Fruit fly (Drosophila melanogaster) whole organism, embryonic: Measurements from ENCODE around the gene COX7B.

Source experiments
- Ada2b ChIP-seq: fragments of 200-800 bp; sonication (Bioruptor generic); IDR thresholded peaks from 2 replicates; pipeline ENCODE4 v1.3.6; 2022; ENCODE audit warnings: missing biosample characterization, missing genetic modification characterization
- CG11695 ChIP-seq: fragments of 200-800 bp; sonication (Bioruptor generic); IDR thresholded peaks from 3 replicates; pipeline ENCODE4 v1.3.6; 2022; ENCODE audit warnings: missing biosample characterization, missing genetic modification characterization
- CG13624 ChIP-seq: fragments of 200-800 bp; sonication (Bioruptor generic); optimal IDR thresholded peaks from 2 replicates; lab custom pipeline; 2016; ENCODE audit warnings: missing biosample characterization, missing genetic modification characterization
- CG13775 ChIP-seq: fragments of 200-800 bp; sonication (Bioruptor generic); optimal IDR thresholded peaks from 3 replicates; lab custom pipeline; 2017; ENCODE audit warnings: missing biosample characterization, mild to moderate bottlenecking, missing genetic modification characterization
- CG1529 ChIP-seq: fragments of 200-800 bp; sonication (Bioruptor generic); optimal IDR thresholded peaks from 3 replicates; lab custom pipeline; 2018; ENCODE audit warnings: missing biosample characterization, missing genetic modification characterization
- CG17361 ChIP-seq: fragments of 200-800 bp; sonication (Bioruptor generic); IDR thresholded peaks from 3 replicates; pipeline ENCODE4 v1.3.6; 2022; ENCODE audit warnings: missing biosample characterization, missing genetic modification characterization
- CG18476 ChIP-seq: fragments of 200-800 bp; sonication (Bioruptor generic); optimal IDR thresholded peaks from 2 replicates; lab custom pipeline; 2016; ENCODE audit warnings: missing biosample characterization, mild to moderate bottlenecking, missing genetic modification characterization
- CG18599 ChIP-seq: fragments of 200-800 bp; sonication (Bioruptor generic); optimal IDR thresholded peaks from 3 replicates; lab custom pipeline; 2017; ENCODE audit warnings: missing biosample characterization, missing genetic modification characterization, mild to moderate bottlenecking, moderate library complexity, missing genetic modification reagents
- CG2889 ChIP-seq: fragments of 200-800 bp; sonication (Bioruptor generic); IDR thresholded peaks from 3 replicates; pipeline ENCODE4 v1.3.6; 2022; ENCODE audit warnings: missing biosample characterization, missing genetic modification characterization
- CG31224 ChIP-seq: fragments of 200-800 bp; sonication (Bioruptor generic); IDR thresholded peaks from 2 replicates; pipeline ENCODE4 v1.3.6; 2022; ENCODE audit warnings: missing biosample characterization, missing genetic modification characterization
- CG32532 ChIP-seq: fragments of 200-800 bp; sonication (Bioruptor generic); IDR thresholded peaks from 2 replicates; pipeline ENCODE4 v1.3.6; 2022; ENCODE audit warnings: missing biosample characterization, missing genetic modification characterization
- CG33213 ChIP-seq: fragments of 200-800 bp; sonication (Bioruptor generic); optimal IDR thresholded peaks from 3 replicates; lab custom pipeline; 2016; ENCODE audit warnings: missing biosample characterization, missing genetic modification characterization
- CG33557 ChIP-seq: fragments of 200-800 bp; sonication (Bioruptor generic); optimal IDR thresholded peaks from 2 replicates; lab custom pipeline; 2019; ENCODE audit warnings: missing biosample characterization, mild to moderate bottlenecking, missing genetic modification characterization, moderate library complexity
- CG42726 ChIP-seq: fragments of 200-800 bp; sonication (Bioruptor generic); IDR thresholded peaks from 2 replicates; pipeline ENCODE4 v1.3.6; 2022; ENCODE audit warnings: missing biosample characterization, missing genetic modification characterization; ENCODE audit not compliant: partially characterized antibody
- CG5180 ChIP-seq: fragments of 200-800 bp; sonication (Bioruptor generic); optimal IDR thresholded peaks from 3 replicates; lab custom pipeline; 2017; ENCODE audit warnings: missing biosample characterization, missing genetic modification characterization, mild to moderate bottlenecking, moderate library complexity, missing genetic modification reagents
- CG6272 ChIP-seq: fragments of 200-800 bp; sonication (Bioruptor generic); IDR thresholded peaks from 2 replicates; pipeline ENCODE4 v1.3.6; 2022; ENCODE audit warnings: missing biosample characterization, missing genetic modification characterization
- CG8290 ChIP-seq, 3 experiments: fragments of 200-800 bp; sonication (Bioruptor generic); optimal IDR thresholded peaks; 2 replicates each; lab custom pipeline; 2016 to 2019; ENCODE audit warnings: missing biosample characterization in 3 of 3, missing genetic modification characterization in 3 of 3, mild to moderate bottlenecking in 2 of 3, moderate library complexity in 1 of 3
- CG8924 ChIP-seq: fragments of 200-800 bp; optimal IDR thresholded peaks from 3 replicates; lab custom pipeline; 2019; ENCODE audit warnings: missing biosample characterization, mild to moderate bottlenecking, missing genetic modification characterization, moderate library complexity
- D ChIP-seq, 2 experiments: fragments of 200-800 bp in 1 of 2; fragments of >200 bp in 1 of 2; sonication (Bioruptor generic) in 1 of 2; optimal IDR thresholded peaks; 2 replicates in 1 of 2; 3 replicates in 1 of 2; lab custom pipeline; 2017; ENCODE audit warnings: mild to moderate bottlenecking in 1 of 2, missing biosample characterization in 1 of 2, missing genetic modification characterization in 1 of 2, missing genetic modification reagents in 1 of 2
- Deaf1 ChIP-seq: fragments of 200-800 bp; optimal IDR thresholded peaks from 3 replicates; lab custom pipeline; 2019; ENCODE audit warnings: missing biosample characterization, mild to moderate bottlenecking, missing genetic modification characterization, moderate library complexity
- HmgZ ChIP-seq: fragments of 200-800 bp; sonication (Bioruptor generic); optimal IDR thresholded peaks from 2 replicates; lab custom pipeline; 2018; ENCODE audit warnings: missing biosample characterization, mild to moderate bottlenecking, missing genetic modification characterization
- Hr78 ChIP-seq, 2 experiments: fragments of 200-800 bp in 1 of 2; fragments of >200 bp in 1 of 2; sonication (Bioruptor generic) in 1 of 2; optimal IDR thresholded peaks; 2 replicates each; lab custom pipeline; 2017 to 2019; ENCODE audit warnings: missing biosample characterization in 2 of 2, missing genetic modification characterization in 2 of 2, mild to moderate bottlenecking in 1 of 2, moderate library complexity in 1 of 2
- Jarid2 ChIP-seq: fragments of 200-800 bp; sonication (Bioruptor generic); optimal IDR thresholded peaks from 3 replicates; lab custom pipeline; 2017; ENCODE audit warnings: mild to moderate bottlenecking, missing biosample characterization, missing genetic modification reagents, missing genetic modification characterization
- Lhr ChIP-seq: fragments of 200-800 bp; sonication (Bioruptor generic); optimal IDR thresholded peaks from 3 replicates; lab custom pipeline; 2017; ENCODE audit warnings: mild to moderate bottlenecking, missing biosample characterization, missing genetic modification reagents, missing genetic modification characterization
- Max ChIP-seq: fragments of 200-800 bp; sonication (Bioruptor generic); optimal IDR thresholded peaks from 2 replicates; lab custom pipeline; 2016; ENCODE audit warnings: missing biosample characterization, mild to moderate bottlenecking, missing genetic modification characterization
- Med ChIP-seq: fragments of 200-800 bp; sonication (Bioruptor generic); peaks from one replicate; lab custom pipeline; 2016; ENCODE audit warnings: missing biosample characterization, missing genetic modification characterization, mild to moderate bottlenecking, inconsistent platforms, moderate library complexity
- Poxn ChIP-seq: fragments of 200-800 bp; sonication (Bioruptor generic); IDR thresholded peaks from 2 replicates; pipeline ENCODE4 v1.3.6; 2022; ENCODE audit warnings: missing biosample characterization, missing genetic modification characterization
- Trl ChIP-seq, 3 experiments: fragments of >200 bp in 2 of 3; fragments of 200-800 bp in 1 of 3; sonication (Bioruptor generic) in 1 of 3; optimal IDR thresholded peaks; 2 replicates in 1 of 3; 3 replicates in 2 of 3; lab custom pipeline; 2016 to 2017; ENCODE audit warnings: missing biosample characterization in 1 of 3, missing genetic modification characterization in 1 of 3
- abd-A ChIP-seq: fragments of 200-800 bp; sonication (Bioruptor generic); optimal IDR thresholded peaks from 3 replicates; lab custom pipeline; 2019; ENCODE audit warnings: missing biosample characterization, mild to moderate bottlenecking, missing genetic modification characterization, moderate library complexity
- chinmo ChIP-seq: fragments of 200-800 bp; sonication (Bioruptor generic); IDR thresholded peaks from 4 replicates; pipeline ENCODE4 v1.3.6; 2022; ENCODE audit warnings: missing biosample characterization, missing genetic modification characterization; ENCODE audit not compliant: partially characterized antibody
- crol ChIP-seq: fragments of 200-800 bp; sonication (Bioruptor generic); IDR thresholded peaks from 2 replicates; pipeline ENCODE4 v1.3.6; 2022; ENCODE audit warnings: missing biosample characterization, missing genetic modification characterization
- da ChIP-seq: fragments of 200-800 bp; sonication (Bioruptor generic); optimal IDR thresholded peaks from 2 replicates; lab custom pipeline; 2016; ENCODE audit warnings: missing biosample characterization, missing genetic modification characterization
- ewg ChIP-seq: fragments of 200-800 bp; sonication (Bioruptor generic); optimal IDR thresholded peaks from 3 replicates; lab custom pipeline; 2017; ENCODE audit warnings: mild to moderate bottlenecking, missing biosample characterization, missing genetic modification reagents, missing genetic modification characterization
- hbn ChIP-seq: fragments of 200-800 bp; sonication (Bioruptor generic); IDR thresholded peaks from 2 replicates; pipeline ENCODE4 v1.3.6; 2022; ENCODE audit warnings: missing biosample characterization, missing genetic modification characterization; ENCODE audit not compliant: partially characterized antibody
- nerfin-1 ChIP-seq: fragments of 200-800 bp; sonication (Bioruptor generic); optimal IDR thresholded peaks from 3 replicates; lab custom pipeline; 2019; ENCODE audit warnings: missing biosample characterization, mild to moderate bottlenecking, missing genetic modification characterization, moderate library complexity
- onecut ChIP-seq: fragments of 200-800 bp; sonication (Bioruptor generic); IDR thresholded peaks from 2 replicates; pipeline ENCODE4 v1.3.6; 2022; ENCODE audit warnings: missing biosample characterization, missing genetic modification characterization
- scrt ChIP-seq: fragments of 200-800 bp; sonication (Bioruptor generic); optimal IDR thresholded peaks from 2 replicates; lab custom pipeline; 2018; ENCODE audit warnings: missing biosample characterization, mild to moderate bottlenecking, missing genetic modification characterization, moderate library complexity
- seq ChIP-seq: fragments of 200-800 bp; sonication (Bioruptor generic); IDR thresholded peaks from 2 replicates; pipeline ENCODE4 v1.3.6; 2022; ENCODE audit warnings: missing biosample characterization, missing genetic modification characterization
- sr ChIP-seq: fragments of 200-800 bp; sonication (Bioruptor generic); IDR thresholded peaks from 3 replicates; pipeline ENCODE4 v1.3.6; 2022; ENCODE audit warnings: missing biosample characterization, missing genetic modification characterization
- twi ChIP-seq: fragments of 200-800 bp; optimal IDR thresholded peaks from 2 replicates; lab custom pipeline; 2019; ENCODE audit warnings: missing biosample characterization, mild to moderate bottlenecking, missing genetic modification characterization, moderate library complexity
- vnd ChIP-seq: fragments of 200-800 bp; sonication (Bioruptor generic); IDR thresholded peaks from 3 replicates; pipeline ENCODE4 v1.3.6; 2022; ENCODE audit warnings: missing biosample characterization, missing genetic modification characterization; ENCODE audit not compliant: partially characterized antibody
- vvl ChIP-seq: fragments of 200-800 bp; sonication (Bioruptor generic); IDR thresholded peaks from 2 replicates; pipeline ENCODE4 v1.3.6; 2022; ENCODE audit warnings: missing biosample characterization, missing genetic modification characterization
- zen2 ChIP-seq: fragments of 200-800 bp; sonication (Bioruptor generic); IDR thresholded peaks from 3 replicates; pipeline ENCODE4 v1.3.6; 2022; ENCODE audit warnings: missing biosample characterization, missing genetic modification characterization; ENCODE audit not compliant: partially characterized antibody

Gene COX7B

dm6 chr3L:17436331-17436730 lies 11.1 kb downstream of the COX7B start, which contains the start of gene CG12229:
TSS of gene CG12229 (minus strand) at chr3L:17436431.
- TF ChIP-seq vvl (GFP tag; lab: Robert Waterston, UW) (no peak), CG31224 (no peak), chinmo (no peak), Hr78 (GFP tag; optimal IDR thresholded peaks at IDR 0.05; lab: Kevin White, UChicago) (no peak), hbn (GFP tag; lab: Robert Waterston, UW) (no peak), CG1529 (GFP tag; lab: Kevin White, UChicago) (no peak), da (GFP tag; lab: Kevin White, UChicago) (no peak), twi (tag; lab: Kevin White, UChicago) (no peak), D (optimal IDR thresholded peaks at IDR 0.05; lab: Kevin White, UChicago) (no peak), D (GFP tag; optimal IDR thresholded peaks at IDR 0.05; lab: Kevin White, UChicago) (no peak), Ada2b (GFP tag; lab: Robert Waterston, UW) (no peak), CG13775 (GFP tag; lab: Kevin White, UChicago) (no peak), CG8924 (tag; lab: Kevin White, UChicago) (no peak)

- TF ChIP-seq onecut (0 out of 2 replicates have a peak, but pooled peaks have one; percentile 5), CG6272 (GFP tag; lab: Robert Waterston, UW) (no peak), CG13624 (GFP tag; lab: Kevin White, UChicago) (no peak), Deaf1 (tag; lab: Kevin White, UChicago) (peak; percentile 49), scrt (GFP tag; lab: Kevin White, UChicago) (peak; percentile 91), sr (GFP tag; lab: Robert Waterston, UW) (no peak), Trl (optimal IDR thresholded peaks at IDR 0.05; lab: Kevin White, UChicago) (peak; percentile 36 to 52), Trl (GFP tag; optimal IDR thresholded peaks at IDR 0.05; lab: Kevin White, UChicago) (no peak), HmgZ (tag; lab: Kevin White, UChicago) (no peak), CG17361 (GFP tag; lab: Robert Waterston, UW) (peak; percentile 71), nerfin-1 (tag; lab: Kevin White, UChicago) (peak; percentile 49), CG8290 (GFP tag; optimal IDR thresholded peaks at IDR 0.05; lab: Kevin White, UChicago) (no peak), CG8290 (tag; optimal IDR thresholded peaks at IDR 0.05; lab: Kevin White, UChicago) (peak in 1 of 2 experiments; percentile 5), CG18599 (GFP tag; lab: Kevin White, UChicago) (peak; percentile 55), crol (GFP tag; lab: Robert Waterston, UW) (0 out of 2 replicates have a peak, but pooled peaks have one; percentile 30), Jarid2 (GFP tag; lab: Kevin White, UChicago) (peak; percentile 38), CG42726 (GFP tag; lab: Robert Waterston, UW) (0 out of 2 replicates have a peak, but pooled peaks have one; percentile 30), CG2889 (GFP tag; lab: Robert Waterston, UW) (no peak), Lhr (GFP tag; lab: Kevin White, UChicago) (no peak), CG18476 (no peak), vnd (GFP tag; lab: Robert Waterston, UW) (0 out of 3 replicates have a peak, but pooled peaks have one; percentile 12), CG5180 (peak; percentile 11), Max (GFP tag; lab: Kevin White, UChicago) (no peak), Med (GFP tag; lab: Kevin White, UChicago) (peak; percentile 2), CG33557 (GFP tag; lab: Kevin White, UChicago) (no peak), CG8924 (tag; lab: Kevin White, UChicago) (no peak), CG32532 (0 out of 2 replicates have a peak, but pooled peaks have one; percentile 25), seq (GFP tag; lab: Robert Waterston, UW) (peak; percentile 37; the same call in 1 of the 2 replicates), zen2 (GFP tag; lab: Robert Waterston, UW) (0 out of 3 replicates have a peak, but pooled peaks have one; percentile 22), CG11695 (no peak), ewg (GFP tag; lab: Kevin White, UChicago) (peak; percentile 30), CG33213 (GFP tag; lab: Kevin White, UChicago) (no peak), chinmo (0 out of 4 replicates have a peak, but pooled peaks have one; percentile 35), Poxn (GFP tag; lab: Robert Waterston, UW) (no peak), abd-A (peak; percentile 76)
Observed at dm6 chr3L:17438872-17439495, 13.7 kb downstream of the COX7B start, which contains the start of gene CG18265. TSS of gene CG18265 (plus strand) at chr3L:17439401.
